Fruit fly (Drosophila melanogaster): Measurements from ENCODE around the gene CG31815.

DNA sequence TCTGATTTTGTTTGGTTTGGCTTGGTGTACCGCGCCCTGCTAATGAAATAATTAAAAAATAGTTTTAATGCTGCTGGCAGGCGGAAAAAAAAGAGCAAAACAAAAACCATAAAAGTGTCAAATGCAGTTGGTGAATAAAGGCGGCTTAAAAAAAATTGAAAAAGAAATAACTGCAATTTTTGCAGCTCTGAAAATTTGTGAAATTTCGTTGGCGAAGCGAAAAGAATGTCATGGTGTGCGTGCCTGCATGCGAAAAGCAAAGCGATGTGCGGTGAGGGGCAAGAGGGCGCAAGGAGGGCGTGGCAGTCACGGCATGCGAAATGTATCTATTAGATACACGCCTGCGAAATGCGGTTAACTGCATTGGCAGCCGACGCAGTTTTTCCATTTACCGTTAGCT, 32.7 kb downstream of the CG31815 start:
- no peak for TF ChIP-seq Eip93F (GFP tag; optimal IDR thresholded peaks at IDR 0.05)
- no peak for TF ChIP-seq Eip78C (GFP tag)
- TF ChIP-seq Hr39 (GFP tag; optimal IDR thresholded peaks at IDR 0.05), result no peak
- no peak for TF ChIP-seq CG6163 (GFP tag; IDR thresholded peaks at IDR 0.05)
- no peak for TF ChIP-seq CG8119 (GFP tag; IDR thresholded peaks at IDR 0.05)
